Worm (Caenorhabditis elegans) whole organism, L2 larva: ENCODE data around the gene T07F12.2.

Experiments
- C34F6.9 ChIP-seq: fragments of 150-350 bp; optimal IDR thresholded peaks from 2 replicates; lab custom pipeline; 2014; ENCODE audit warnings: missing biosample characterization, missing genetic modification characterization
- F13H6.1 ChIP-seq: sonication (generic microtip); optimal IDR thresholded peaks from 2 replicates; lab custom pipeline; 2016; ENCODE audit warnings: missing genetic modification characterization, missing compliant biosample characterization
- R02D3.7 ChIP-seq: fragments of 150-350 bp; optimal IDR thresholded peaks from 2 replicates; lab custom pipeline; 2014; ENCODE audit warnings: missing biosample characterization, missing genetic modification characterization
- Y55F3AM.14 ChIP-seq: fragments of 200-800 bp; sonication (Bioruptor generic); optimal IDR thresholded peaks from 2 replicates; lab custom pipeline; 2018; ENCODE audit warnings: mild to moderate bottlenecking, missing genetic modification characterization, missing compliant biosample characterization
- ZK546.5 ChIP-seq: sonication (generic microtip); optimal IDR thresholded peaks from 2 replicates; lab custom pipeline; 2017; ENCODE audit warnings: missing biosample characterization, missing genetic modification characterization
- alr-1 ChIP-seq: fragments of 150-350 bp; optimal IDR thresholded peaks from 2 replicates; lab custom pipeline; 2014; ENCODE audit warnings: missing biosample characterization, missing genetic modification characterization
- aly-2 ChIP-seq: fragments of 150-350 bp; optimal IDR thresholded peaks from 2 replicates; lab custom pipeline; 2014; ENCODE audit warnings: missing biosample characterization, missing genetic modification characterization
- blmp-1 ChIP-seq: sonication (generic microtip); optimal IDR thresholded peaks from 2 replicates; lab custom pipeline; 2017; ENCODE audit warnings: missing genetic modification characterization, mild to moderate bottlenecking, missing compliant biosample characterization, antibody characterized with exemption, moderate library complexity; ENCODE audit not compliant: insufficient read depth
- ceh-16 ChIP-seq: fragments of 150-350 bp; optimal IDR thresholded peaks from 2 replicates; lab custom pipeline; 2014; ENCODE audit warnings: missing biosample characterization, missing genetic modification characterization
- crh-2 ChIP-seq: sonication (generic microtip); optimal IDR thresholded peaks from 2 replicates; lab custom pipeline; 2017; ENCODE audit warnings: missing biosample characterization, missing genetic modification characterization
- dmd-4 ChIP-seq: sonication (generic microtip); optimal IDR thresholded peaks from 2 replicates; lab custom pipeline; 2017; ENCODE audit warnings: missing biosample characterization, missing genetic modification characterization
- egl-27 ChIP-seq: sonication (generic microtip); optimal IDR thresholded peaks from 3 replicates; lab custom pipeline; 2017; ENCODE audit warnings: missing biosample characterization, missing genetic modification reagents, missing genetic modification characterization
- elt-1 ChIP-seq: fragments of 150-350 bp; optimal IDR thresholded peaks from 2 replicates; lab custom pipeline; 2014; ENCODE audit warnings: missing biosample characterization, missing genetic modification characterization
- elt-3 ChIP-seq: sonication (generic microtip); optimal IDR thresholded peaks from 2 replicates; lab custom pipeline; 2017; ENCODE audit warnings: missing biosample characterization, missing genetic modification characterization
- fos-1 ChIP-seq: fragments of 150-350 bp; optimal IDR thresholded peaks from 2 replicates; lab custom pipeline; 2014; ENCODE audit warnings: missing biosample characterization, missing genetic modification characterization
- gmeb-1 ChIP-seq: fragments of 150-350 bp; optimal IDR thresholded peaks from 2 replicates; lab custom pipeline; 2014; ENCODE audit warnings: missing biosample characterization, missing genetic modification characterization
- lin-11 ChIP-seq: fragments of 150-350 bp; sonication (generic microtip); optimal IDR thresholded peaks from 2 replicates; lab custom pipeline; 2014; ENCODE audit warnings: missing biosample characterization, missing genetic modification characterization, inconsistent platforms, mixed read lengths
- lin-39 ChIP-seq: fragments of 150-350 bp; optimal IDR thresholded peaks from 2 replicates; lab custom pipeline; 2014; ENCODE audit warnings: missing biosample characterization, missing genetic modification reagents, missing genetic modification characterization
- lsy-2 ChIP-seq, 2 experiments: fragments of 150-350 bp in 1 of 2; sonication (generic microtip) in 1 of 2; optimal IDR thresholded peaks; 2 replicates each; lab custom pipeline; 2014 to 2017; ENCODE audit warnings: missing biosample characterization in 2 of 2, missing genetic modification characterization in 2 of 2
- mab-5 ChIP-seq: fragments of 150-350 bp; optimal IDR thresholded peaks from 2 replicates; lab custom pipeline; 2014; ENCODE audit warnings: missing biosample characterization, missing genetic modification characterization
- mbf-1 ChIP-seq: sonication (generic microtip); optimal IDR thresholded peaks from 2 replicates; lab custom pipeline; 2017; ENCODE audit warnings: missing biosample characterization, missing genetic modification characterization
- mdl-1 ChIP-seq, 2 experiments: fragments of 150-350 bp in 1 of 2; sonication (generic microtip) in 1 of 2; optimal IDR thresholded peaks; 2 replicates each; lab custom pipeline; 2017; ENCODE audit warnings: missing biosample characterization in 2 of 2, missing genetic modification characterization in 2 of 2
- nhr-11 ChIP-seq: fragments of 150-350 bp; optimal IDR thresholded peaks from 2 replicates; lab custom pipeline; 2014; ENCODE audit warnings: missing biosample characterization, missing genetic modification characterization
- nhr-12 ChIP-seq: fragments of 150-350 bp; optimal IDR thresholded peaks from 2 replicates; lab custom pipeline; 2014; ENCODE audit warnings: missing biosample characterization, missing genetic modification characterization
- nhr-129 ChIP-seq: fragments of 150-350 bp; optimal IDR thresholded peaks from 2 replicates; lab custom pipeline; 2014; ENCODE audit warnings: missing biosample characterization, missing genetic modification characterization
- nhr-21 ChIP-seq: fragments of 150-350 bp; optimal IDR thresholded peaks from 2 replicates; lab custom pipeline; 2014; ENCODE audit warnings: missing biosample characterization, missing genetic modification characterization
- nhr-23 ChIP-seq: fragments of 150-350 bp; optimal IDR thresholded peaks from 2 replicates; lab custom pipeline; 2014; ENCODE audit warnings: missing biosample characterization, missing genetic modification reagents, missing genetic modification characterization
- nhr-237 ChIP-seq: fragments of 150-350 bp; optimal IDR thresholded peaks from 2 replicates; lab custom pipeline; 2014; ENCODE audit warnings: missing biosample characterization, missing genetic modification characterization
- nhr-25 ChIP-seq: fragments of 150-350 bp; sonication (generic microtip); optimal IDR thresholded peaks from 3 replicates; lab custom pipeline; 2014; ENCODE audit warnings: missing biosample characterization, missing genetic modification characterization
- sem-4 ChIP-seq: fragments of 150-350 bp; optimal IDR thresholded peaks from 2 replicates; lab custom pipeline; 2014; ENCODE audit warnings: missing biosample characterization, missing genetic modification reagents, missing genetic modification characterization
- skn-1 ChIP-seq: sonication (generic microtip); optimal IDR thresholded peaks from 2 replicates; lab custom pipeline; 2017; ENCODE audit warnings: missing biosample characterization, missing genetic modification characterization
- sma-3 ChIP-seq: sonication (generic microtip); optimal IDR thresholded peaks from 2 replicates; lab custom pipeline; 2016; ENCODE audit warnings: missing genetic modification reagents, missing genetic modification characterization, missing compliant biosample characterization
- sma-9 ChIP-seq, 2 experiments: fragments of 150-350 bp in 1 of 2; sonication (generic microtip) in 1 of 2; optimal IDR thresholded peaks; 2 replicates each; lab custom pipeline; 2014 to 2016; ENCODE audit warnings: missing genetic modification characterization in 2 of 2, mild to moderate bottlenecking in 1 of 2, missing biosample characterization in 1 of 2, missing compliant biosample characterization in 1 of 2, missing genetic modification reagents in 1 of 2, moderate library complexity in 1 of 2
- snpc-4 ChIP-seq: fragments of 150-350 bp; optimal IDR thresholded peaks from 2 replicates; lab custom pipeline; 2014; ENCODE audit warnings: missing biosample characterization, missing genetic modification characterization
- unc-39 ChIP-seq: fragments of 150-350 bp; optimal IDR thresholded peaks from 2 replicates; lab custom pipeline; 2014; ENCODE audit warnings: missing biosample characterization, missing genetic modification characterization
- unc-55 ChIP-seq: fragments of 150-350 bp; sonication (generic microtip); optimal IDR thresholded peaks from 3 replicates; lab custom pipeline; 2014; ENCODE audit warnings: missing biosample characterization, missing genetic modification reagents, missing genetic modification characterization
- unc-62 ChIP-seq: fragments of 150-350 bp; optimal IDR thresholded peaks from 2 replicates; lab custom pipeline; 2014; ENCODE audit warnings: missing biosample characterization, missing genetic modification reagents, missing genetic modification characterization
- zag-1 ChIP-seq: fragments of 150-350 bp; optimal IDR thresholded peaks from 2 replicates; lab custom pipeline; 2014; ENCODE audit warnings: missing biosample characterization, missing genetic modification characterization
- ztf-11 ChIP-seq: sonication (generic microtip); optimal IDR thresholded peaks from 2 replicates; lab custom pipeline; 2017; ENCODE audit warnings: missing biosample characterization, missing genetic modification characterization
- ztf-4 ChIP-seq: fragments of 150-350 bp; optimal IDR thresholded peaks from 2 replicates; lab custom pipeline; 2014; ENCODE audit warnings: missing biosample characterization, missing genetic modification characterization

The T07F12.2 gene

DNA sequence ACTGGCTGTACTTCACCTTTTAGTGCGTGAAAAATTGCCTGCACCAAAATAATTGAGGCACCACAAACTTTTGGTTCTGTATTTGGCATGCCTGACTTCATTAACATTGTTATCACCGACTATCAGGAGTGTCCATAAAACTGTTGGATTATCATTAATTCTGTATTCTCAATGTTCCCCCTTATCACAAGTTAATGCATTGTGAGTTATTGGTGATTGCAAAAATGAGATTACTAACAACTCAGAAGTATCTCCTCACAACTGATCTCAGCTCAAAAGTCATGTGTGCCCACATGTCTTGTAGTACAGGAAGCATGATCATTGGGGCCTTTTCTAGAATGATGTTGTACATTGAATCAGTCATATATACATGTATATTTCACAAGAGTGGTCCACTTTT is 4.4 kb upstream of the T07F12.2 start, which contains the start of gene arrd-23:
arrd-23 (plus strand) TSS at position 301 of the 400 bp plus-strand sequence.
- TF ChIP-seq Y55F3AM.14 (GFP tag; lab: Kevin White, UChicago) (no peak), lin-11 (no peak), ZK546.5 (tag; lab: Kevin White, UChicago) (no peak), sem-4 (tag; lab: Kevin White, UChicago) (no peak), mbf-1 (no peak), unc-62 (GFP tag; lab: Kevin White, UChicago) (no peak), nhr-11 (tag; lab: Kevin White, UChicago) (no peak), skn-1 (tag; lab: Kevin White, UChicago) (no peak), elt-1 (tag; lab: Kevin White, UChicago) (no peak)

DNA sequence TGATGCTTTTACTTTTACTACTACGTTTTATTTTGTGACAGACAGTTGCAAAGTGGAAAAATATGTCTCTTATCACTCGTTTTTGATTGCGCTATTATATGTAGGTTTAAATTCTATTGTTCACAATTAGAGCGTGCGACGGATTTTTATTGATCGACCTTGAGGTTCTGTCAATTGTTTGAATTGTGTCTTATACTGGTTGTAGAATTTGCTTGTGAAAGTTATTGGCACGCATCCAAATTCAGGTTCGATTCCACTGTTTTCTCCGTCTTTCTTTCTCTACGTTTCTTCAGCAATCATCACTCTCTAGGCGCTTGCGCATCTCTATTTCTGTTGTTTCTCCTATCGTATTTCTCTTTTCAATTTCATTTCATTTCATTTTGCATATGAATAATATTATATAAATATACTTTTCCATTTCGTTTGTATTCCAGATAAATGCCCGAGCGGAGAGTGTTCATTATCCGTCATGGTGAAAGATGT is 3.6 kb downstream of the T07F12.2 start, which contains the start of gene T07F12.1:
T07F12.1 (plus strand) TSS at position 433 of the 483 bp plus-strand sequence.
- TF ChIP-seq fos-1 (peak; percentile 24), gmeb-1 (tag; lab: Kevin White, UChicago) (peak; percentile 32), nhr-21 (tag; lab: Kevin White, UChicago) (no peak), snpc-4 (tag; lab: Kevin White, UChicago) (no peak), blmp-1 (tag; lab: Kevin White, UChicago) (peak; percentile 72), sem-4 (tag; lab: Kevin White, UChicago) (no peak), nhr-23 (tag; lab: Kevin White, UChicago) (no peak), Y55F3AM.14 (GFP tag; lab: Kevin White, UChicago) (no peak), egl-27 (tag; lab: Kevin White, UChicago) (no peak), sma-3 (peak; percentile 38), lin-39 (tag; lab: Kevin White, UChicago) (no peak), mdl-1 (tag; optimal IDR thresholded peaks at IDR 0.05; lab: Kevin White, UChicago) (no peak), R02D3.7 (no peak), nhr-25 (tag; lab: Kevin White, UChicago) (peak; percentile 58), sma-9 (GFP tag; optimal IDR thresholded peaks at IDR 0.05; lab: Kevin White, UChicago) (peak; percentile 19), sma-9 (tag; optimal IDR thresholded peaks at IDR 0.05; lab: Kevin White, UChicago) (no peak), mbf-1 (no peak), dmd-4 (no peak), unc-39 (no peak), lsy-2 (tag; optimal IDR thresholded peaks at IDR 0.05; lab: Kevin White, UChicago) (peak in 1 of 2 experiments; percentile 12)

ce11 chrX:4895223-4895622 is 5.2 kb downstream of the T07F12.2 start:
- TF ChIP-seq F13H6.1 (tag; lab: Kevin White, UChicago) (peak; percentile 43), ztf-11 (tag; lab: Kevin White, UChicago) (no peak), sma-9 (GFP tag; optimal IDR thresholded peaks at IDR 0.05; lab: Kevin White, UChicago) (peak; percentile 3), sma-9 (tag; optimal IDR thresholded peaks at IDR 0.05; lab: Kevin White, UChicago) (no peak), elt-3 (tag; lab: Kevin White, UChicago) (no peak), zag-1 (no peak), nhr-129 (tag; lab: Kevin White, UChicago) (peak; percentile 56), lin-11 (no peak), alr-1 (tag; lab: Kevin White, UChicago) (no peak), ceh-16 (tag; lab: Kevin White, UChicago) (no peak), C34F6.9 (tag; lab: Kevin White, UChicago) (no peak)

DNA sequence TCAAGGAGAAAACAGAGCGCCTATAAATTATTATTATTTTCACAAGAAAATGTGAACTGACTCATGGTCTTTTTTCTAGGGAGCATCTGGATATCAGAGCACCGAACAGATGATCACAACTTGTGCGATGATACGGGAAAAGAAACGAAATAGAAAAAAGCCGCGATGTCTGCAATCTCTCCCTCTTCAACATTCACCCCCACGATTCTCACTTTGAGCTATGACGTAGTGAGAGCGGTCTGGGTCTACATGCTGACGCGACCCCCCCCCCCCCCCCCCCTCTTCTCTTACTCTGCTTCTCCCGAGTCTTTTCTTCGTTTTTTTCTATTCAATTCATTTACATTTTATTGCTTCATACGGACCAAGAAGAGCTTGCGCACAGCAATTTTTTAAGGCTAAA is 9.6 kb downstream of the T07F12.2 start:
- TF ChIP-seq sma-3 (no peak), blmp-1 (tag; lab: Kevin White, UChicago) (no peak), nhr-237 (tag; lab: Kevin White, UChicago) (no peak), R02D3.7 (no peak), mbf-1 (no peak), sma-9 (GFP tag; optimal IDR thresholded peaks at IDR 0.05; lab: Kevin White, UChicago) (peak; percentile 43), sma-9 (tag; optimal IDR thresholded peaks at IDR 0.05; lab: Kevin White, UChicago) (no peak), mab-5 (tag; lab: Kevin White, UChicago) (no peak), Y55F3AM.14 (GFP tag; lab: Kevin White, UChicago) (peak; percentile 69), nhr-23 (tag; lab: Kevin White, UChicago) (no peak), unc-55 (GFP tag; lab: Kevin White, UChicago) (peak; percentile 12), ceh-16 (tag; lab: Kevin White, UChicago) (no peak), F13H6.1 (tag; lab: Kevin White, UChicago) (peak; percentile 58), lin-11 (no peak), fos-1 (no peak), egl-27 (tag; lab: Kevin White, UChicago) (no peak), snpc-4 (tag; lab: Kevin White, UChicago) (no peak), lsy-2 (tag; optimal IDR thresholded peaks at IDR 0.05; lab: Kevin White, UChicago) (no peak), crh-2 (tag; lab: Kevin White, UChicago) (no peak), nhr-25 (tag; lab: Kevin White, UChicago) (no peak), elt-3 (tag; lab: Kevin White, UChicago) (no peak), nhr-11 (tag; lab: Kevin White, UChicago) (no peak), ztf-4 (tag; lab: Kevin White, UChicago) (no peak), C34F6.9 (tag; lab: Kevin White, UChicago) (peak; percentile 17), aly-2 (tag; lab: Kevin White, UChicago) (no peak), nhr-12 (tag; lab: Kevin White, UChicago) (no peak), dmd-4 (no peak)
